Fruit fly (Drosophila melanogaster) whole organism, embryonic: ENCODE results near the gene CG13801.

Source experiments
- Ada2b ChIP-seq: fragments of 200-800 bp; sonication (Bioruptor generic); IDR thresholded peaks from 2 replicates; pipeline ENCODE4 v1.3.6; 2022; ENCODE audit warnings: missing biosample characterization, missing genetic modification characterization
- BEAF-32 ChIP-seq: fragments of 200-800 bp; sonication (Bioruptor generic); optimal IDR thresholded peaks from 3 replicates; lab custom pipeline; 2017; ENCODE audit warnings: missing biosample characterization, missing genetic modification characterization, mild to moderate bottlenecking, moderate library complexity, missing genetic modification reagents
- Bteb2 ChIP-seq: fragments of 200-800 bp; sonication (Bioruptor generic); optimal IDR thresholded peaks from 2 replicates; lab custom pipeline; 2016; ENCODE audit warnings: missing biosample characterization, missing genetic modification characterization
- CG10431 ChIP-seq: fragments of 200-800 bp; sonication (Bioruptor generic); optimal IDR thresholded peaks from 3 replicates; lab custom pipeline; 2018; ENCODE audit warnings: missing biosample characterization, mild to moderate bottlenecking, missing genetic modification characterization
- CG11093 ChIP-seq: fragments of 200-800 bp; sonication (Bioruptor generic); IDR thresholded peaks from 3 replicates; pipeline ENCODE4 v1.3.6; 2022; ENCODE audit warnings: missing biosample characterization, missing genetic modification characterization
- CG12236 ChIP-seq: fragments of 200-800 bp; sonication (Bioruptor generic); optimal IDR thresholded peaks from 2 replicates; lab custom pipeline; 2016; ENCODE audit warnings: missing biosample characterization, missing genetic modification characterization
- CG16815 ChIP-seq: fragments of 200-800 bp; sonication (Bioruptor generic); optimal IDR thresholded peaks from 3 replicates; lab custom pipeline; 2017; ENCODE audit warnings: missing biosample characterization, mild to moderate bottlenecking, missing genetic modification characterization
- CG17328 ChIP-seq: fragments of 200-800 bp; sonication (Bioruptor generic); IDR thresholded peaks from 2 replicates; pipeline ENCODE4 v1.3.6; 2022; ENCODE audit warnings: missing biosample characterization, missing genetic modification characterization
- CG17385 ChIP-seq: fragments of 200-800 bp; sonication (Bioruptor generic); optimal IDR thresholded peaks from 3 replicates; lab custom pipeline; 2018; ENCODE audit warnings: missing biosample characterization, mild to moderate bottlenecking, missing genetic modification characterization
- CG18619 ChIP-seq: fragments of 200-800 bp; sonication (Bioruptor generic); optimal IDR thresholded peaks from 3 replicates; lab custom pipeline; 2017; ENCODE audit warnings: missing biosample characterization, mild to moderate bottlenecking, missing genetic modification characterization
- CG2129 ChIP-seq: fragments of 200-800 bp; sonication (Bioruptor generic); IDR thresholded peaks from 2 replicates; pipeline ENCODE4 v1.3.6; 2022; ENCODE audit warnings: missing biosample characterization, missing genetic modification characterization; ENCODE audit not compliant: partially characterized antibody
- CG30431 ChIP-seq: fragments of 200-800 bp; sonication (Bioruptor generic); optimal IDR thresholded peaks from 2 replicates; lab custom pipeline; 2017; ENCODE audit warnings: missing biosample characterization, missing genetic modification characterization
- CG31224 ChIP-seq: fragments of 200-800 bp; sonication (Bioruptor generic); IDR thresholded peaks from 2 replicates; pipeline ENCODE4 v1.3.6; 2022; ENCODE audit warnings: missing biosample characterization, missing genetic modification characterization
- CG32767 ChIP-seq: fragments of 200-800 bp; sonication (Bioruptor generic); IDR thresholded peaks from 2 replicates; pipeline ENCODE4 v1.3.6; 2022; ENCODE audit warnings: missing biosample characterization, missing genetic modification characterization
- CG34376 ChIP-seq: fragments of 200-800 bp; sonication (Bioruptor generic); optimal IDR thresholded peaks from 2 replicates; lab custom pipeline; 2018; ENCODE audit warnings: missing biosample characterization, mild to moderate bottlenecking, missing genetic modification characterization
- CG3838 ChIP-seq: fragments of 200-800 bp; sonication (Bioruptor generic); optimal IDR thresholded peaks from 3 replicates; lab custom pipeline; 2016; ENCODE audit warnings: missing biosample characterization, missing genetic modification characterization
- CG4730 ChIP-seq: fragments of 200-800 bp; sonication (Bioruptor generic); IDR thresholded peaks from 2 replicates; pipeline ENCODE4 v1.3.6; 2022; ENCODE audit warnings: missing biosample characterization, missing genetic modification characterization
- CG9215 ChIP-seq: fragments of 200-800 bp; sonication (Bioruptor generic); IDR thresholded peaks from 2 replicates; pipeline ENCODE4 v1.3.6; 2022; ENCODE audit warnings: missing biosample characterization, missing genetic modification characterization
- CkIIα-i1 ChIP-seq: fragments of 200-800 bp; sonication (Bioruptor generic); IDR thresholded peaks from 2 replicates; pipeline ENCODE4 v1.3.6; 2022; ENCODE audit warnings: missing biosample characterization, missing genetic modification characterization
- Dll ChIP-seq: fragments of 200-800 bp; sonication (Bioruptor generic); IDR thresholded peaks from 4 replicates; pipeline ENCODE4 v1.3.6; 2022; ENCODE audit warnings: missing biosample characterization, missing genetic modification characterization; ENCODE audit not compliant: partially characterized antibody
- Doc3 ChIP-seq: fragments of 200-800 bp; sonication (Bioruptor generic); IDR thresholded peaks from 3 replicates; pipeline ENCODE4 v1.3.6; 2022; ENCODE audit warnings: missing biosample characterization, missing genetic modification characterization; ENCODE audit not compliant: partially characterized antibody
- ERR ChIP-seq: fragments of 200-800 bp; sonication (Bioruptor generic); optimal IDR thresholded peaks from 2 replicates; lab custom pipeline; 2016; ENCODE audit warnings: missing biosample characterization, missing genetic modification characterization
- HLH54F ChIP-seq: fragments of 200-800 bp; sonication (Bioruptor generic); optimal IDR thresholded peaks from 3 replicates; lab custom pipeline; 2016; ENCODE audit warnings: missing biosample characterization, missing genetic modification characterization
- HLHmδ ChIP-seq: fragments of 200-800 bp; sonication (Bioruptor generic); optimal IDR thresholded peaks from 2 replicates; lab custom pipeline; 2018; ENCODE audit warnings: missing biosample characterization, mild to moderate bottlenecking, missing genetic modification characterization, moderate library complexity
- Hr3 ChIP-seq: fragments of 200-800 bp; sonication (Bioruptor generic); optimal IDR thresholded peaks from 3 replicates; lab custom pipeline; 2016; ENCODE audit warnings: missing biosample characterization, missing genetic modification characterization
- NC2β ChIP-seq: fragments of 200-800 bp; sonication (Bioruptor generic); optimal IDR thresholded peaks from 2 replicates; lab custom pipeline; 2016; ENCODE audit warnings: missing biosample characterization, missing genetic modification characterization
- Opbp ChIP-seq: fragments of 200-800 bp; sonication (Bioruptor generic); IDR thresholded peaks from 3 replicates; pipeline ENCODE4 v1.3.6; 2022; ENCODE audit warnings: missing biosample characterization, missing genetic modification characterization; ENCODE audit not compliant: partially characterized antibody
- Pdp1 ChIP-seq, 2 experiments: fragments of 200-800 bp; sonication (Bioruptor generic); optimal IDR thresholded peaks; 3 replicates each; lab custom pipeline; 2016; ENCODE audit warnings: missing biosample characterization in 2 of 2, missing genetic modification characterization in 2 of 2, mild to moderate bottlenecking in 1 of 2, moderate library complexity in 1 of 2
- Sox102F ChIP-seq: fragments of 200-800 bp; sonication (Bioruptor generic); optimal IDR thresholded peaks from 2 replicates; lab custom pipeline; 2018; ENCODE audit warnings: missing biosample characterization, mild to moderate bottlenecking, missing genetic modification characterization, moderate library complexity
- Spps ChIP-seq: fragments of 200-800 bp; sonication (Bioruptor generic); optimal IDR thresholded peaks from 2 replicates; lab custom pipeline; 2018; ENCODE audit warnings: missing biosample characterization, mild to moderate bottlenecking, missing genetic modification characterization
- Stat92E ChIP-seq, 3 experiments: fragments of >200 bp in 2 of 3; fragments of 200-800 bp in 1 of 3; sonication (Bioruptor generic) in 1 of 3; optimal IDR thresholded peaks; 2 replicates each; lab custom pipeline; 2017 to 2019; ENCODE audit warnings: missing biosample characterization in 3 of 3, missing genetic modification characterization in 3 of 3, mild to moderate bottlenecking in 1 of 3, moderate library complexity in 1 of 3
- abd-A ChIP-seq: fragments of 200-800 bp; sonication (Bioruptor generic); optimal IDR thresholded peaks from 3 replicates; lab custom pipeline; 2019; ENCODE audit warnings: missing biosample characterization, mild to moderate bottlenecking, missing genetic modification characterization, moderate library complexity
- aop ChIP-seq: fragments of 200-800 bp; sonication (Bioruptor generic); IDR thresholded peaks from 2 replicates; pipeline ENCODE4 v1.3.6; 2022; ENCODE audit warnings: missing biosample characterization, missing genetic modification characterization
- ase ChIP-seq: fragments of 200-800 bp; sonication (Bioruptor generic); IDR thresholded peaks from 3 replicates; pipeline ENCODE4 v1.3.6; 2022; ENCODE audit warnings: missing biosample characterization, missing genetic modification characterization
- cg ChIP-seq: fragments of 200-800 bp; sonication (Bioruptor generic); optimal IDR thresholded peaks from 3 replicates; lab custom pipeline; 2019; ENCODE audit warnings: missing biosample characterization, mild to moderate bottlenecking, missing genetic modification characterization, moderate library complexity
- chn ChIP-seq: fragments of 200-800 bp; sonication (Bioruptor generic); optimal IDR thresholded peaks from 2 replicates; lab custom pipeline; 2016; ENCODE audit warnings: missing biosample characterization, missing genetic modification characterization
- ci ChIP-seq: fragments of 200-800 bp; sonication (Bioruptor generic); IDR thresholded peaks from 3 replicates; pipeline ENCODE4 v1.3.6; 2022; ENCODE audit warnings: missing biosample characterization, missing genetic modification characterization
- corto ChIP-seq: fragments of 200-800 bp; sonication (Bioruptor generic); optimal IDR thresholded peaks from 2 replicates; lab custom pipeline; 2016; ENCODE audit warnings: missing biosample characterization, mild to moderate bottlenecking, missing genetic modification characterization, moderate library complexity
- emc ChIP-seq: fragments of 200-800 bp; sonication (Bioruptor generic); optimal IDR thresholded peaks from 2 replicates; lab custom pipeline; 2016; ENCODE audit warnings: missing biosample characterization, missing genetic modification characterization
- ewg ChIP-seq: fragments of 200-800 bp; sonication (Bioruptor generic); optimal IDR thresholded peaks from 3 replicates; lab custom pipeline; 2017; ENCODE audit warnings: mild to moderate bottlenecking, missing biosample characterization, missing genetic modification reagents, missing genetic modification characterization
- eyg ChIP-seq: fragments of 200-800 bp; sonication (Bioruptor generic); optimal IDR thresholded peaks from 3 replicates; lab custom pipeline; 2016; ENCODE audit warnings: missing biosample characterization, missing genetic modification characterization
- fd3F ChIP-seq: fragments of 200-800 bp; sonication (Bioruptor generic); optimal IDR thresholded peaks from 2 replicates; lab custom pipeline; 2018; ENCODE audit warnings: missing biosample characterization, mild to moderate bottlenecking, missing genetic modification characterization, moderate library complexity
- gcm ChIP-seq: fragments of 200-800 bp; sonication (Bioruptor generic); optimal IDR thresholded peaks from 2 replicates; lab custom pipeline; 2019; ENCODE audit warnings: missing biosample characterization, mild to moderate bottlenecking, missing genetic modification characterization, moderate library complexity
- gem ChIP-seq: fragments of 200-800 bp; sonication (Bioruptor generic); optimal IDR thresholded peaks from 2 replicates; lab custom pipeline; 2019; ENCODE audit warnings: missing biosample characterization, mild to moderate bottlenecking, missing genetic modification characterization, moderate library complexity
- gsb-n ChIP-seq: fragments of 200-800 bp; sonication (Bioruptor generic); optimal IDR thresholded peaks from 3 replicates; lab custom pipeline; 2018; ENCODE audit warnings: missing biosample characterization, mild to moderate bottlenecking, missing genetic modification characterization
- nau ChIP-seq: fragments of 200-800 bp; sonication (Bioruptor generic); optimal IDR thresholded peaks from 3 replicates; lab custom pipeline; 2017; ENCODE audit warnings: missing biosample characterization, mild to moderate bottlenecking, missing genetic modification characterization, missing genetic modification reagents
- oc ChIP-seq: fragments of 200-800 bp; sonication (Bioruptor generic); optimal IDR thresholded peaks from 2 replicates; lab custom pipeline; 2018; ENCODE audit warnings: missing biosample characterization, mild to moderate bottlenecking, missing genetic modification characterization, moderate library complexity
- phol ChIP-seq: fragments of 200-800 bp; sonication (Bioruptor generic); optimal IDR thresholded peaks from 3 replicates; lab custom pipeline; 2018; ENCODE audit warnings: missing biosample characterization, mild to moderate bottlenecking, missing genetic modification characterization, moderate library complexity
- vvl ChIP-seq: fragments of 200-800 bp; sonication (Bioruptor generic); IDR thresholded peaks from 2 replicates; pipeline ENCODE4 v1.3.6; 2022; ENCODE audit warnings: missing biosample characterization, missing genetic modification characterization

The CG13801 gene

dm6 chr3L:2392745-2393435, 32.5 kb downstream of the CG13801 start (continued):
- TF ChIP-seq gcm (GFP tag; lab: Kevin White, UChicago) (peak; percentile 81), CG18619 (GFP tag; lab: Kevin White, UChicago) (no peak), Sox102F (GFP tag; lab: Kevin White, UChicago) (peak; percentile 8), emc (GFP tag; lab: Kevin White, UChicago) (no peak), Spps (tag; lab: Kevin White, UChicago) (no peak), CG3838 (GFP tag; lab: Kevin White, UChicago) (no peak), CG16815 (GFP tag; lab: Kevin White, UChicago) (no peak), BEAF-32 (GFP tag; lab: Kevin White, UChicago) (no peak), ase (no peak), CG34376 (GFP tag; lab: Kevin White, UChicago) (peak; percentile 11), CG9215 (GFP tag; lab: Robert Waterston, UW) (no peak), Hr3 (GFP tag; lab: Kevin White, UChicago) (no peak), CG30431 (no peak), CG4730 (GFP tag; lab: Robert Waterston, UW) (no peak), HLHmδ (GFP tag; lab: Kevin White, UChicago) (no peak), CG12236 (no peak), Opbp (no peak), CG32767 (no peak), nau (GFP tag; lab: Kevin White, UChicago) (peak; percentile 25), oc (tag; lab: Kevin White, UChicago) (peak; percentile 2), gem (peak; percentile 20), CG31224 (GFP tag; lab: Robert Waterston, UW) (no peak), Dll (GFP tag; lab: Robert Waterston, UW) (no peak), chn (GFP tag; lab: Kevin White, UChicago) (no peak), fd3F (GFP tag; lab: Kevin White, UChicago) (no peak), CG11093 (GFP tag; lab: Robert Waterston, UW) (no peak; the same call in 2 of the 3 replicates), aop (GFP tag; lab: Robert Waterston, UW) (no peak), Pdp1 (GFP tag; optimal IDR thresholded peaks at IDR 0.05; lab: Kevin White, UChicago) (peak in 1 of 2 experiments; percentile 38), corto (GFP tag; lab: Kevin White, UChicago) (no peak), eyg (GFP tag; lab: Kevin White, UChicago) (no peak), HLH54F (GFP tag; lab: Kevin White, UChicago) (no peak), CkIIα-i1 (GFP tag; lab: Robert Waterston, UW) (no peak), CG2129 (GFP tag; lab: Robert Waterston, UW) (no peak), CG10431 (no peak), phol (tag; lab: Kevin White, UChicago) (no peak)
- TF ChIP-seq, all 482 proteins: peak for 35

dm6 chr3L:2397571-2398187, 37.3 kb downstream of the CG13801 start:
- no peak for TF ChIP-seq CG12236
- TF ChIP-seq gsb-n = peak; percentile 18
- TF ChIP-seq ewg = no peak
- no peak for TF ChIP-seq CG17385 (GFP tag; lab: Kevin White, UChicago)
- no peak for TF ChIP-seq NC2β (GFP tag; lab: Kevin White, UChicago)
- no peak for TF ChIP-seq Doc3 (GFP tag; lab: Robert Waterston, UW)
- TF ChIP-seq Stat92E (GFP tag; optimal IDR thresholded peaks at IDR 0.05; lab: Kevin White, UChicago) = peak in 1 of 3 experiments; percentile 37
- TF ChIP-seq CG17328 (GFP tag; lab: Robert Waterston, UW) = no peak
- no peak for TF ChIP-seq ERR (GFP tag; lab: Kevin White, UChicago)
- TF ChIP-seq vvl (GFP tag; lab: Robert Waterston, UW) = peak; percentile 83
- no peak for TF ChIP-seq Ada2b (GFP tag; lab: Robert Waterston, UW)
- peak; percentile 7 for TF ChIP-seq cg (GFP tag; lab: Kevin White, UChicago)
- TF ChIP-seq ci = no peak
- TF ChIP-seq abd-A = peak; percentile 57
- TF ChIP-seq Bteb2 (GFP tag; lab: Kevin White, UChicago) = no peak
